Worm (Caenorhabditis elegans) whole organism, young adult: ENCODE results near the gene T07A9.12.
A peak's percentile ranks its signal among the peaks of the same experiment; 100 is the strongest.

Source experiments
- B0336.3 ChIP-seq: fragments of 200-800 bp; sonication (Bioruptor generic); IDR thresholded peaks from 2 replicates; pipeline ENCODE4 v1.3.6; 2022; ENCODE audit warnings: missing genetic modification characterization, missing compliant biosample characterization
- C06A6.2 ChIP-seq: fragments of 200-800 bp; sonication (Bioruptor generic); conservative IDR thresholded peaks from 2 replicates; pipeline ENCODE4 v1.3.6; 2022; ENCODE audit warnings: missing genetic modification characterization, missing compliant biosample characterization
- D2030.7 ChIP-seq: fragments of 200-800 bp; sonication (Bioruptor generic); IDR thresholded peaks from 2 replicates; pipeline ENCODE4 v1.3.6; 2022; ENCODE audit warnings: missing genetic modification reagents, missing genetic modification characterization, missing compliant biosample characterization
- F39B2.1 ChIP-seq: fragments of 200-800 bp; sonication (Bioruptor generic); IDR thresholded peaks from 2 replicates; pipeline ENCODE4 v1.3.6; 2022; ENCODE audit warnings: missing genetic modification reagents, missing genetic modification characterization, missing compliant biosample characterization
- F52B5.7 ChIP-seq: sonication (generic microtip); optimal IDR thresholded peaks from 2 replicates; lab custom pipeline; 2016; ENCODE audit warnings: mild to moderate bottlenecking, missing genetic modification characterization, missing compliant biosample characterization
- F55B11.4 ChIP-seq: sonication (generic microtip); optimal IDR thresholded peaks from 2 replicates; lab custom pipeline; 2016; ENCODE audit warnings: missing compliant biosample characterization, missing genetic modification characterization, borderline replicate concordance; ENCODE audit not compliant: insufficient read depth
- K11D2.4 ChIP-seq: fragments of 200-800 bp; sonication (Bioruptor generic); IDR thresholded peaks from 2 replicates; pipeline ENCODE4 v1.3.6; 2022; ENCODE audit warnings: missing genetic modification reagents, missing genetic modification characterization, missing compliant biosample characterization
- K12H6.12 ChIP-seq: fragments of 200-800 bp; sonication (Bioruptor generic); optimal IDR thresholded peaks from 2 replicates; lab custom pipeline; 2018; ENCODE audit warnings: mild to moderate bottlenecking, missing genetic modification characterization, missing compliant biosample characterization
- T07F8.4 ChIP-seq: sonication (generic microtip); optimal IDR thresholded peaks from 2 replicates; lab custom pipeline; 2016; ENCODE audit warnings: mild to moderate bottlenecking, missing genetic modification characterization, moderate library complexity, missing compliant biosample characterization
- Y95B8A.8 ChIP-seq: fragments of 200-800 bp; sonication (Bioruptor generic); IDR thresholded peaks from 2 replicates; pipeline ENCODE4 v1.3.6; 2022; ENCODE audit warnings: missing genetic modification reagents, missing genetic modification characterization, missing compliant biosample characterization
- ZK185.1 ChIP-seq: sonication (generic microtip); optimal IDR thresholded peaks from 2 replicates; lab custom pipeline; 2016; ENCODE audit warnings: mild to moderate bottlenecking, missing genetic modification characterization, missing compliant biosample characterization; ENCODE audit not compliant: poor library complexity, severe bottlenecking
- atf-7 ChIP-seq: sonication (generic microtip); optimal IDR thresholded peaks from 2 replicates; lab custom pipeline; 2017; ENCODE audit warnings: mild to moderate bottlenecking, missing genetic modification characterization, missing compliant biosample characterization
- attf-3 ChIP-seq: fragments of 200-800 bp; sonication (Bioruptor generic); conservative IDR thresholded peaks from 2 replicates; pipeline ENCODE4 v1.3.6; 2022; ENCODE audit warnings: missing genetic modification reagents, missing genetic modification characterization, missing compliant biosample characterization
- attf-5 ChIP-seq: fragments of 200-800 bp; sonication (Bioruptor generic); optimal IDR thresholded peaks from 2 replicates; lab custom pipeline; 2018; ENCODE audit warnings: mild to moderate bottlenecking, missing genetic modification characterization, missing compliant biosample characterization
- cebp-1 ChIP-seq, 2 experiments: fragments of 200-800 bp in 1 of 2; sonication (Bioruptor generic) in 1 of 2; sonication (generic microtip) in 1 of 2; IDR thresholded peaks in 1 of 2; optimal IDR thresholded peaks in 1 of 2; 2 replicates each; pipeline versions ENCODE4 v1.3.6 to Lab custom; 2017 to 2022; ENCODE audit warnings: missing compliant biosample characterization in 2 of 2, missing genetic modification characterization in 2 of 2, mild to moderate bottlenecking in 1 of 2, missing genetic modification reagents in 1 of 2, moderate library complexity in 1 of 2
- ceh-100 ChIP-seq: fragments of 200-800 bp; sonication (Bioruptor generic); IDR thresholded peaks from 2 replicates; pipeline ENCODE4 v1.3.6; 2022; ENCODE audit warnings: missing genetic modification reagents, missing genetic modification characterization, missing compliant biosample characterization
- ceh-40 ChIP-seq: fragments of 200-800 bp; sonication (Bioruptor generic); IDR thresholded peaks from 2 replicates; pipeline ENCODE4 v1.3.6; 2022; ENCODE audit warnings: missing genetic modification characterization, missing compliant biosample characterization
- ceh-58 ChIP-seq: fragments of 200-800 bp; sonication (Bioruptor generic); IDR thresholded peaks from 2 replicates; pipeline ENCODE4 v1.3.6; 2022; ENCODE audit warnings: missing genetic modification characterization, missing compliant biosample characterization
- dpl-1 ChIP-seq: fragments of 150-350 bp; optimal IDR thresholded peaks from 2 replicates; lab custom pipeline; 2014; ENCODE audit warnings: missing biosample characterization, missing genetic modification reagents, missing genetic modification characterization
- efl-1 ChIP-seq: fragments of 150-350 bp; optimal IDR thresholded peaks from 2 replicates; lab custom pipeline; 2014; ENCODE audit warnings: missing biosample characterization, missing genetic modification reagents, missing genetic modification characterization
- egrh-3 ChIP-seq: fragments of 200-800 bp; sonication (Bioruptor generic); IDR thresholded peaks from 2 replicates; pipeline ENCODE4 v1.3.6; 2022; ENCODE audit warnings: missing genetic modification reagents, missing genetic modification characterization, missing compliant biosample characterization
- ekl-4 ChIP-seq: fragments of 200-800 bp; sonication (Bioruptor generic); IDR thresholded peaks from 2 replicates; pipeline ENCODE4 v1.3.6; 2022; ENCODE audit warnings: missing genetic modification reagents, missing genetic modification characterization, missing compliant biosample characterization
- ets-4 ChIP-seq: fragments of 200-800 bp; sonication (Bioruptor generic); optimal IDR thresholded peaks from 2 replicates; lab custom pipeline; 2018; ENCODE audit warnings: mild to moderate bottlenecking, missing genetic modification characterization, missing compliant biosample characterization
- fkh-3 ChIP-seq: sonication (generic microtip); optimal IDR thresholded peaks from 2 replicates; lab custom pipeline; 2016; ENCODE audit warnings: mild to moderate bottlenecking, missing genetic modification characterization, missing compliant biosample characterization
- him-1 ChIP-seq: sonication (generic microtip); optimal IDR thresholded peaks from 2 replicates; lab custom pipeline; 2016; ENCODE audit warnings: missing genotype, missing genetic modification reagents, missing genetic modification characterization, missing compliant biosample characterization
- hmg-1.2 ChIP-seq: fragments of 200-800 bp; sonication (Bioruptor generic); IDR thresholded peaks from 2 replicates; pipeline ENCODE4 v1.3.6; 2022; ENCODE audit warnings: missing genetic modification reagents, missing genetic modification characterization, missing compliant biosample characterization
- let-607 ChIP-seq, 2 experiments: fragments of 200-800 bp in 1 of 2; sonication (Bioruptor generic) in 1 of 2; sonication (generic microtip) in 1 of 2; optimal IDR thresholded peaks; 2 replicates each; lab custom pipeline; 2016 to 2018; ENCODE audit warnings: mild to moderate bottlenecking in 2 of 2, missing compliant biosample characterization in 2 of 2, missing genetic modification characterization in 2 of 2, moderate library complexity in 2 of 2, missing genotype in 1 of 2
- lin-35 ChIP-seq, 3 experiments: fragments of 150-350 bp in 2 of 3; sonication (generic microtip) in 1 of 3; optimal IDR thresholded peaks; 2 replicates each; lab custom pipeline; 2014 to 2018; ENCODE audit warnings: missing biosample characterization in 3 of 3, missing genetic modification characterization in 3 of 3, missing genetic modification reagents in 3 of 3
- lin-40 ChIP-seq: sonication (generic microtip); optimal IDR thresholded peaks from 2 replicates; lab custom pipeline; 2016; ENCODE audit warnings: missing genetic modification characterization, mild to moderate bottlenecking, missing compliant biosample characterization, missing genotype, missing genetic modification reagents
- lin-54 ChIP-seq: fragments of 200-800 bp; sonication (Bioruptor generic); optimal IDR thresholded peaks from 2 replicates; lab custom pipeline; 2018; ENCODE audit warnings: mild to moderate bottlenecking, missing genetic modification characterization, missing compliant biosample characterization
- lsy-27 ChIP-seq: sonication (generic microtip); optimal IDR thresholded peaks from 2 replicates; lab custom pipeline; 2017; ENCODE audit warnings: missing genetic modification characterization, mild to moderate bottlenecking, missing compliant biosample characterization, antibody characterized with exemption, missing genotype, borderline replicate concordance; ENCODE audit not compliant: insufficient read depth
- madf-10 ChIP-seq: sonication (generic microtip); optimal IDR thresholded peaks from 2 replicates; lab custom pipeline; 2016; ENCODE audit warnings: mild to moderate bottlenecking, missing genetic modification characterization, missing compliant biosample characterization
- mcd-1 ChIP-seq: fragments of 200-800 bp; sonication (Bioruptor generic); IDR thresholded peaks from 2 replicates; pipeline ENCODE4 v1.3.6; 2022; ENCODE audit warnings: missing genetic modification reagents, missing genetic modification characterization, missing compliant biosample characterization
- mes-4 ChIP-seq: sonication (generic microtip); optimal IDR thresholded peaks from 2 replicates; lab custom pipeline; 2016; ENCODE audit warnings: missing genotype, missing genetic modification characterization, missing compliant biosample characterization
- nhr-179 ChIP-seq: sonication (generic microtip); optimal IDR thresholded peaks from 2 replicates; lab custom pipeline; 2016; ENCODE audit warnings: mild to moderate bottlenecking, missing genetic modification characterization, missing compliant biosample characterization
- nhr-80 ChIP-seq: sonication (generic microtip); optimal IDR thresholded peaks from 2 replicates; lab custom pipeline; 2016; ENCODE audit warnings: missing genetic modification characterization, missing compliant biosample characterization
- rec-8 ChIP-seq, 2 experiments: sonication (generic microtip); optimal IDR thresholded peaks; 2 replicates each; lab custom pipeline; 2016; ENCODE audit warnings: mild to moderate bottlenecking in 2 of 2, missing genetic modification characterization in 2 of 2, missing genetic modification reagents in 2 of 2, missing genotype in 2 of 2, missing biosample characterization in 1 of 2, missing compliant biosample characterization in 1 of 2, moderate library complexity in 1 of 2
- repo-1 ChIP-seq: sonication (generic microtip); optimal IDR thresholded peaks from 2 replicates; lab custom pipeline; 2017; ENCODE audit warnings: mild to moderate bottlenecking, missing genetic modification characterization, missing compliant biosample characterization
- snpc-4 ChIP-seq, 5 experiments: fragments of 150-350 bp in 1 of 5; sonication (generic microtip) in 4 of 5; optimal IDR thresholded peaks; 2 replicates each; lab custom pipeline; 2014 to 2018; ENCODE audit warnings: missing genetic modification characterization in 5 of 5, missing biosample characterization in 3 of 5, antibody characterized with exemption in 2 of 5, mild to moderate bottlenecking in 2 of 5, missing compliant biosample characterization in 2 of 5, missing genotype in 2 of 5, moderate library complexity in 2 of 5, missing genetic modification reagents in 1 of 5
- somi-1 ChIP-seq: fragments of 200-800 bp; sonication (Bioruptor generic); optimal IDR thresholded peaks from 2 replicates; lab custom pipeline; 2018; ENCODE audit warnings: mild to moderate bottlenecking, missing genetic modification characterization, missing compliant biosample characterization
- tlf-1 ChIP-seq: fragments of 200-800 bp; sonication (Bioruptor generic); optimal IDR thresholded peaks from 2 replicates; lab custom pipeline; 2018; ENCODE audit warnings: mild to moderate bottlenecking, missing genetic modification characterization, missing compliant biosample characterization
- unc-130 ChIP-seq: sonication (generic microtip); optimal IDR thresholded peaks from 2 replicates; lab custom pipeline; 2016; ENCODE audit warnings: missing genetic modification reagents, missing genetic modification characterization, missing compliant biosample characterization
- unc-62 ChIP-seq: fragments of 150-350 bp; optimal IDR thresholded peaks from 2 replicates; lab custom pipeline; 2014; ENCODE audit warnings: missing biosample characterization, missing genetic modification reagents, missing genetic modification characterization
- xnd-1 ChIP-seq: sonication (generic microtip); optimal IDR thresholded peaks from 2 replicates; lab custom pipeline; 2016; ENCODE audit warnings: missing genotype, missing genetic modification reagents, missing genetic modification characterization, missing compliant biosample characterization
- zim-3 ChIP-seq: sonication (generic microtip); optimal IDR thresholded peaks from 2 replicates; lab custom pipeline; 2017; ENCODE audit warnings: mild to moderate bottlenecking, missing genetic modification characterization, moderate library complexity, missing compliant biosample characterization
- ztf-18 ChIP-seq: sonication (generic microtip); optimal IDR thresholded peaks from 2 replicates; lab custom pipeline; 2016; ENCODE audit warnings: missing genotype, mild to moderate bottlenecking, missing genetic modification characterization, missing compliant biosample characterization
- ztf-26 ChIP-seq: sonication (generic microtip); optimal IDR thresholded peaks from 2 replicates; lab custom pipeline; 2017; ENCODE audit warnings: missing genetic modification characterization, missing compliant biosample characterization

Gene T07A9.12

DNA sequence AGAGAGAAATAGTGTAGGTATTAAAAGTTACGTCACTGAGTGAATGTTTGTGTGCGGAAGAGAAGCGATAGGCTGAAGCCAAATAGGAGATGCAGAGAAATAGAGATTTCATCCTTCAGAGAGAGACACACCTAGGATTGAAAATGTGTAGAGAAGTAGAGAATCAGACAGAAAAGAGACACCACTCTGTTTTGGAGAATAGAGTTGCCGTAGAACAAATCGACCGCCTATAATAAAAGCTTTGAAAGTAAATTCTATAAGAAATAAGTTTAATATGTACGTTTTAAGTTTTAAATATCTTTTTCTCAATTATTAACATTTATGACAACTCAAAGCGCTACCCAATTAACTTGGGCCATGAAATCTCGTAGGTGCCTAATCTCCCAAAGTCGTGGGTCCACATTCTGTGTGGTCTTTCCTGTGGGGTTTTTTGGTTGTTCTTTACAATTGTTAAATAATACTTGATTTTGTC, at the start of gene T07A9.12:
TSS of gene T07A9.12 (plus strand) at position 448 of the 472 bp plus-strand sequence.
- TF ChIP-seq ekl-4 (GFP tag; lab: Robert Waterston, UW) (no peak), attf-3 (GFP tag; lab: Robert Waterston, UW) (no peak), egrh-3 (GFP tag; lab: Robert Waterston, UW) (peak; percentile 21; the same call in 1 of the 2 replicates), mcd-1 (peak; percentile 45), cebp-1 (GFP tag; IDR thresholded peaks at IDR 0.05; lab: Robert Waterston, UW) (no peak), cebp-1 (tag; optimal IDR thresholded peaks at IDR 0.05; lab: Kevin White, UChicago) (peak; percentile 67), unc-130 (GFP tag; lab: Kevin White, UChicago) (no peak), Y95B8A.8 (GFP tag; lab: Robert Waterston, UW) (no peak), ceh-58 (no peak), him-1 (tag; lab: Kevin White, UChicago) (no peak), madf-10 (peak; percentile 32), F52B5.7 (tag; lab: Kevin White, UChicago) (no peak), C06A6.2 (no peak), mes-4 (no peak), ceh-100 (peak; percentile 90), somi-1 (GFP tag; lab: Kevin White, UChicago) (no peak), K11D2.4 (GFP tag; lab: Robert Waterston, UW) (0 out of 2 replicates have a peak, but pooled peaks have one; percentile 13), ztf-18 (no peak), atf-7 (tag; lab: Kevin White, UChicago) (no peak), snpc-4 (GFP tag; optimal IDR thresholded peaks at IDR 0.05; lab: Kevin White, UChicago) (no peak), snpc-4 (tag; optimal IDR thresholded peaks at IDR 0.05; lab: Kevin White, UChicago) (peak in 1 of 4 experiments; percentile 34), ztf-26 (tag; lab: Kevin White, UChicago) (no peak), rec-8 (tag; optimal IDR thresholded peaks at IDR 0.05; lab: Kevin White, UChicago) (no peak), D2030.7 (GFP tag; lab: Robert Waterston, UW) (no peak), ceh-40 (GFP tag; lab: Robert Waterston, UW) (no peak), fkh-3 (tag; lab: Kevin White, UChicago) (no peak), attf-5 (GFP tag; lab: Kevin White, UChicago) (peak; percentile 83), xnd-1 (tag; lab: Kevin White, UChicago) (no peak), lin-40 (tag; lab: Kevin White, UChicago) (peak; percentile 72), nhr-179 (tag; lab: Kevin White, UChicago) (no peak), nhr-80 (tag; lab: Kevin White, UChicago) (peak; percentile 45), F39B2.1 (no peak), dpl-1 (no peak), B0336.3 (GFP tag; lab: Robert Waterston, UW) (no peak), repo-1 (tag; lab: Kevin White, UChicago) (no peak), unc-62 (GFP tag; lab: Kevin White, UChicago) (no peak), hmg-1.2 (GFP tag; lab: Robert Waterston, UW) (peak; percentile 93), let-607 (tag; optimal IDR thresholded peaks at IDR 0.05; lab: Kevin White, UChicago) (peak in 1 of 2 experiments; percentile 32), lin-35 (GFP tag; optimal IDR thresholded peaks at IDR 0.05; lab: Kevin White, UChicago) (peak in 1 of 3 experiments; percentile 39), efl-1 (GFP tag; lab: Kevin White, UChicago) (no peak), F55B11.4 (no peak), ets-4 (GFP tag; lab: Kevin White, UChicago) (no peak), T07F8.4 (no peak), K12H6.12 (peak; percentile 75), ZK185.1 (tag; lab: Kevin White, UChicago) (no peak), lin-54 (GFP tag; lab: Kevin White, UChicago) (peak; percentile 2), zim-3 (tag; lab: Kevin White, UChicago) (no peak), lsy-27 (tag; lab: Kevin White, UChicago) (no peak), tlf-1 (GFP tag; lab: Kevin White, UChicago) (no peak)
